Fruit fly (Drosophila melanogaster) whole organism, embryonic: ENCODE results near the gene Tbca.

ENCODE experiments used
- ATbp ChIP-seq: fragments of 200-800 bp; sonication (Bioruptor generic); optimal IDR thresholded peaks from 2 replicates; lab custom pipeline; 2017; ENCODE audit warnings: missing biosample characterization, mild to moderate bottlenecking, missing genetic modification characterization, missing genetic modification reagents
- Adf1 ChIP-seq: fragments of 200-800 bp; sonication (Bioruptor generic); IDR thresholded peaks from 2 replicates; pipeline ENCODE4 v1.3.6; 2022; ENCODE audit warnings: missing biosample characterization, missing genetic modification characterization
- Atf-2 ChIP-seq: fragments of 200-800 bp; sonication (Bioruptor generic); optimal IDR thresholded peaks from 2 replicates; lab custom pipeline; 2016; ENCODE audit warnings: missing biosample characterization, missing genetic modification characterization
- CG10267 ChIP-seq: fragments of 200-800 bp; sonication (Bioruptor generic); optimal IDR thresholded peaks from 2 replicates; lab custom pipeline; 2018; ENCODE audit warnings: missing biosample characterization, mild to moderate bottlenecking, missing genetic modification characterization, moderate library complexity
- CG11247 ChIP-seq: fragments of 200-800 bp; sonication (Bioruptor generic); IDR thresholded peaks from 2 replicates; pipeline ENCODE4 v1.3.6; 2022; ENCODE audit warnings: missing biosample characterization, missing genetic modification characterization
- CG11398 ChIP-seq: fragments of 200-800 bp; sonication (Bioruptor generic); optimal IDR thresholded peaks from 2 replicates; lab custom pipeline; 2016; ENCODE audit warnings: missing biosample characterization, missing genetic modification characterization
- CG13287 ChIP-seq: fragments of 200-800 bp; sonication (Bioruptor generic); IDR thresholded peaks from 2 replicates; pipeline ENCODE4 v1.3.6; 2022; ENCODE audit warnings: missing biosample characterization, missing genetic modification characterization; ENCODE audit not compliant: partially characterized antibody
- CG13424 ChIP-seq: fragments of 200-800 bp; sonication (Bioruptor generic); optimal IDR thresholded peaks from 2 replicates; lab custom pipeline; 2019; ENCODE audit warnings: missing biosample characterization, mild to moderate bottlenecking, missing genetic modification characterization, moderate library complexity
- CG13894 ChIP-seq: fragments of 200-800 bp; sonication (Bioruptor generic); optimal IDR thresholded peaks from 3 replicates; lab custom pipeline; 2018; ENCODE audit warnings: missing biosample characterization, mild to moderate bottlenecking, missing genetic modification characterization, moderate library complexity
- CG1647 ChIP-seq: fragments of 200-800 bp; sonication (Bioruptor generic); optimal IDR thresholded peaks from 3 replicates; lab custom pipeline; 2016; ENCODE audit warnings: missing biosample characterization, missing genetic modification characterization
- CG16813 ChIP-seq: fragments of 200-800 bp; sonication (Bioruptor generic); IDR thresholded peaks from 3 replicates; pipeline ENCODE4 v1.3.6; 2022; ENCODE audit warnings: missing biosample characterization, missing genetic modification characterization; ENCODE audit not compliant: partially characterized antibody
- CG17385 ChIP-seq: fragments of 200-800 bp; sonication (Bioruptor generic); optimal IDR thresholded peaks from 3 replicates; lab custom pipeline; 2018; ENCODE audit warnings: missing biosample characterization, mild to moderate bottlenecking, missing genetic modification characterization
- CG2678 ChIP-seq: fragments of 200-800 bp; sonication (Bioruptor generic); optimal IDR thresholded peaks from 3 replicates; lab custom pipeline; 2019; ENCODE audit warnings: missing biosample characterization, mild to moderate bottlenecking, missing genetic modification characterization, moderate library complexity
- CG34224 ChIP-seq: fragments of 200-800 bp; sonication (Bioruptor generic); IDR thresholded peaks from 3 replicates; pipeline ENCODE4 v1.3.6; 2022; ENCODE audit warnings: missing biosample characterization, missing genetic modification characterization; ENCODE audit not compliant: partially characterized antibody
- CG4328 ChIP-seq: fragments of 200-800 bp; sonication (Bioruptor generic); optimal IDR thresholded peaks from 3 replicates; lab custom pipeline; 2017; ENCODE audit warnings: missing biosample characterization, missing genetic modification reagents, missing genetic modification characterization
- CG4360 ChIP-seq: fragments of 200-800 bp; sonication (Bioruptor generic); IDR thresholded peaks from 2 replicates; pipeline ENCODE4 v1.3.6; 2022; ENCODE audit warnings: missing biosample characterization, missing genetic modification characterization
- CG5180 ChIP-seq: fragments of 200-800 bp; sonication (Bioruptor generic); optimal IDR thresholded peaks from 3 replicates; lab custom pipeline; 2017; ENCODE audit warnings: missing biosample characterization, missing genetic modification characterization, mild to moderate bottlenecking, moderate library complexity, missing genetic modification reagents
- CG5245 ChIP-seq: fragments of 200-800 bp; sonication (Bioruptor generic); optimal IDR thresholded peaks from 3 replicates; lab custom pipeline; 2016; ENCODE audit warnings: missing biosample characterization, missing genetic modification characterization
- CG7556 ChIP-seq: fragments of 200-800 bp; sonication (Bioruptor generic); optimal IDR thresholded peaks from 2 replicates; lab custom pipeline; 2017; ENCODE audit warnings: missing biosample characterization, mild to moderate bottlenecking, missing genetic modification characterization
- CG8290 ChIP-seq, 3 experiments: fragments of 200-800 bp; sonication (Bioruptor generic); optimal IDR thresholded peaks; 2 replicates each; lab custom pipeline; 2016 to 2019; ENCODE audit warnings: missing biosample characterization in 3 of 3, missing genetic modification characterization in 3 of 3, mild to moderate bottlenecking in 2 of 3, moderate library complexity in 1 of 3
- CG8944 ChIP-seq: fragments of 200-800 bp; sonication (Bioruptor generic); optimal IDR thresholded peaks from 3 replicates; lab custom pipeline; 2016; ENCODE audit warnings: missing biosample characterization, missing genetic modification characterization
- Dad ChIP-seq: fragments of 200-800 bp; sonication (Bioruptor generic); optimal IDR thresholded peaks from 3 replicates; lab custom pipeline; 2016; ENCODE audit warnings: missing biosample characterization, missing genetic modification characterization
- Dip3 ChIP-seq: fragments of 200-800 bp; sonication (Bioruptor generic); optimal IDR thresholded peaks from 3 replicates; lab custom pipeline; 2016; ENCODE audit warnings: missing biosample characterization, missing genetic modification characterization
- Gug ChIP-seq: fragments of 200-800 bp; sonication (Bioruptor generic); IDR thresholded peaks from 4 replicates; pipeline ENCODE4 v1.3.6; 2022; ENCODE audit warnings: missing biosample characterization, missing genetic modification characterization
- Mad ChIP-seq: fragments of 200-800 bp; sonication (Bioruptor generic); optimal IDR thresholded peaks from 2 replicates; lab custom pipeline; 2016; ENCODE audit warnings: missing biosample characterization, missing genetic modification characterization
- Max ChIP-seq: fragments of 200-800 bp; sonication (Bioruptor generic); optimal IDR thresholded peaks from 2 replicates; lab custom pipeline; 2016; ENCODE audit warnings: missing biosample characterization, mild to moderate bottlenecking, missing genetic modification characterization
- Med ChIP-seq: fragments of 200-800 bp; sonication (Bioruptor generic); peaks from one replicate; lab custom pipeline; 2016; ENCODE audit warnings: missing biosample characterization, missing genetic modification characterization, mild to moderate bottlenecking, inconsistent platforms, moderate library complexity
- Pdp1 ChIP-seq, 2 experiments: fragments of 200-800 bp; sonication (Bioruptor generic); optimal IDR thresholded peaks; 3 replicates each; lab custom pipeline; 2016; ENCODE audit warnings: missing biosample characterization in 2 of 2, missing genetic modification characterization in 2 of 2, mild to moderate bottlenecking in 1 of 2, moderate library complexity in 1 of 2
- Rfx ChIP-seq: fragments of 200-800 bp; sonication (Bioruptor generic); IDR thresholded peaks from 2 replicates; pipeline ENCODE4 v1.3.6; 2022; ENCODE audit warnings: missing biosample characterization, missing genetic modification characterization
- ab ChIP-seq: fragments of 200-800 bp; sonication (Bioruptor generic); optimal IDR thresholded peaks from 2 replicates; lab custom pipeline; 2016; ENCODE audit warnings: missing biosample characterization, missing genetic modification characterization
- abd-A ChIP-seq: fragments of 200-800 bp; sonication (Bioruptor generic); optimal IDR thresholded peaks from 3 replicates; lab custom pipeline; 2019; ENCODE audit warnings: missing biosample characterization, mild to moderate bottlenecking, missing genetic modification characterization, moderate library complexity
- ash1 ChIP-seq: fragments of 200-800 bp; sonication (Bioruptor generic); optimal IDR thresholded peaks from 2 replicates; lab custom pipeline; 2018; ENCODE audit warnings: missing biosample characterization, mild to moderate bottlenecking, missing genetic modification characterization
- bbx ChIP-seq: fragments of 200-800 bp; sonication (Bioruptor generic); IDR thresholded peaks from 2 replicates; pipeline ENCODE4 v1.3.6; 2022; ENCODE audit warnings: missing biosample characterization, missing genetic modification characterization; ENCODE audit not compliant: partially characterized antibody
- cad ChIP-seq: fragments of >200 bp; optimal IDR thresholded peaks from 2 replicates; lab custom pipeline; 2017; ENCODE audit warnings: missing biosample characterization, missing genetic modification characterization
- chn ChIP-seq: fragments of 200-800 bp; sonication (Bioruptor generic); optimal IDR thresholded peaks from 2 replicates; lab custom pipeline; 2016; ENCODE audit warnings: missing biosample characterization, missing genetic modification characterization
- dan ChIP-seq: fragments of 200-800 bp; sonication (Bioruptor generic); IDR thresholded peaks from 2 replicates; pipeline ENCODE4 v1.3.6; 2022; ENCODE audit warnings: missing biosample characterization, missing genetic modification characterization
- disco-r ChIP-seq: fragments of 200-800 bp; sonication (Bioruptor generic); optimal IDR thresholded peaks from 2 replicates; lab custom pipeline; 2016; ENCODE audit warnings: missing biosample characterization, missing genetic modification characterization
- eyg ChIP-seq: fragments of 200-800 bp; sonication (Bioruptor generic); optimal IDR thresholded peaks from 3 replicates; lab custom pipeline; 2016; ENCODE audit warnings: missing biosample characterization, missing genetic modification characterization
- ham ChIP-seq: fragments of 200-800 bp; sonication (Bioruptor generic); IDR thresholded peaks from 2 replicates; pipeline ENCODE4 v1.3.6; 2022; ENCODE audit warnings: missing biosample characterization, missing genetic modification characterization
- jing ChIP-seq: fragments of 200-800 bp; sonication (Bioruptor generic); optimal IDR thresholded peaks from 2 replicates; lab custom pipeline; 2018; ENCODE audit warnings: missing biosample characterization, mild to moderate bottlenecking, missing genetic modification characterization
- lola ChIP-seq, 3 experiments: fragments of >200 bp in 2 of 3; fragments of 200-800 bp in 1 of 3; sonication (Bioruptor generic) in 1 of 3; optimal IDR thresholded peaks; 2 replicates each; lab custom pipeline; 2017 to 2019; ENCODE audit warnings: missing biosample characterization in 3 of 3, missing genetic modification characterization in 3 of 3, mild to moderate bottlenecking in 1 of 3, moderate library complexity in 1 of 3
- mirr ChIP-seq: fragments of 200-800 bp; sonication (Bioruptor generic); optimal IDR thresholded peaks from 3 replicates; lab custom pipeline; 2018; ENCODE audit warnings: missing biosample characterization, mild to moderate bottlenecking, missing genetic modification characterization
- odd ChIP-seq: fragments of 200-800 bp; sonication (Bioruptor generic); optimal IDR thresholded peaks from 2 replicates; lab custom pipeline; 2017; ENCODE audit warnings: missing biosample characterization, mild to moderate bottlenecking, missing genetic modification characterization
- peb ChIP-seq: fragments of 200-800 bp; sonication (Bioruptor generic); IDR thresholded peaks from 2 replicates; pipeline ENCODE4 v1.3.6; 2022; ENCODE audit warnings: missing biosample characterization, missing genetic modification characterization
- repo ChIP-seq: fragments of 200-800 bp; sonication (Bioruptor generic); optimal IDR thresholded peaks from 2 replicates; lab custom pipeline; 2016; ENCODE audit warnings: missing biosample characterization, missing genetic modification characterization
- sim ChIP-seq: fragments of 200-800 bp; sonication (Bioruptor generic); IDR thresholded peaks from 2 replicates; pipeline ENCODE4 v1.3.6; 2022; ENCODE audit warnings: missing biosample characterization, missing genetic modification characterization
- so ChIP-seq: fragments of 200-800 bp; sonication (Bioruptor generic); IDR thresholded peaks from 3 replicates; pipeline ENCODE4 v1.3.6; 2022; ENCODE audit warnings: missing biosample characterization, missing genetic modification characterization
- ssp ChIP-seq: fragments of 200-800 bp; sonication (Bioruptor generic); IDR thresholded peaks from 2 replicates; pipeline ENCODE4 v1.3.6; 2022; ENCODE audit warnings: missing biosample characterization, missing genetic modification characterization

Tbca gene

dm6 chr3R:31713306-31714123 lies 29.8 kb upstream of the Tbca start, which contains the start of gene ttk (continued):
- TF ChIP-seq Med (GFP tag; lab: Kevin White, UChicago), result peak; percentile 72
- no peak for TF ChIP-seq CG10267 (tag; lab: Kevin White, UChicago)
- TF ChIP-seq chn (GFP tag; lab: Kevin White, UChicago), result peak; percentile 58
- TF ChIP-seq CG11398, result no peak
- TF ChIP-seq peb (GFP tag; lab: Robert Waterston, UW), result no peak
- TF ChIP-seq ham (GFP tag; lab: Robert Waterston, UW), result no peak
- no peak for TF ChIP-seq CG5245 (GFP tag; lab: Kevin White, UChicago)
- TF ChIP-seq Max (GFP tag; lab: Kevin White, UChicago), result no peak
- no peak for TF ChIP-seq CG2678 (tag; lab: Kevin White, UChicago)
- no peak for TF ChIP-seq mirr (GFP tag; lab: Kevin White, UChicago)
- no peak for TF ChIP-seq ash1 (GFP tag; lab: Kevin White, UChicago)
- TF ChIP-seq odd (GFP tag; lab: Kevin White, UChicago), result peak; percentile 7
- no peak for TF ChIP-seq eyg (GFP tag; lab: Kevin White, UChicago)
- no peak for TF ChIP-seq ATbp (GFP tag; lab: Kevin White, UChicago)
- TF ChIP-seq CG13894 (tag; lab: Kevin White, UChicago), result no peak
- no peak for TF ChIP-seq CG7556 (GFP tag; lab: Kevin White, UChicago)
- no peak for TF ChIP-seq Mad
- no peak for TF ChIP-seq abd-A (tag; lab: Kevin White, UChicago)
- no peak for TF ChIP-seq ab (GFP tag; lab: Kevin White, UChicago)
- no peak for TF ChIP-seq CG8290 (GFP tag; optimal IDR thresholded peaks at IDR 0.05; lab: Kevin White, UChicago)
- no peak for TF ChIP-seq CG8290 (tag; optimal IDR thresholded peaks at IDR 0.05; lab: Kevin White, UChicago)
- peak; percentile 90 for TF ChIP-seq CG17385 (GFP tag; lab: Kevin White, UChicago)
- no peak for TF ChIP-seq dan
- 0 out of 3 replicates have a peak, but pooled peaks have one; percentile 50 for TF ChIP-seq so (GFP tag; lab: Robert Waterston, UW)
- TF ChIP-seq repo (GFP tag; lab: Kevin White, UChicago), result no peak
- peak; percentile 78 for TF ChIP-seq Adf1
- peak; percentile 17 for TF ChIP-seq CG4328 (GFP tag; lab: Kevin White, UChicago)
- no peak for TF ChIP-seq Rfx (GFP tag; lab: Robert Waterston, UW)
- no peak for TF ChIP-seq CG8944
- no peak for TF ChIP-seq CG11247 (GFP tag; lab: Robert Waterston, UW)
- no peak for TF ChIP-seq sim (GFP tag; lab: Robert Waterston, UW)
- peak in 1 of 2 experiments; percentile 91 for TF ChIP-seq Pdp1 (GFP tag; optimal IDR thresholded peaks at IDR 0.05; lab: Kevin White, UChicago)
- TF ChIP-seq CG13287 (GFP tag; lab: Robert Waterston, UW), result peak; percentile 53
- TF ChIP-seq disco-r, result no peak
- TF ChIP-seq cad (GFP tag; lab: Kevin White, UChicago), result no peak
- TF ChIP-seq CG34224 (GFP tag; lab: Robert Waterston, UW), result peak; percentile 46; the same call in 1 of the 3 replicates
- 0 out of 2 replicates have a peak, but pooled peaks have one; percentile 22 for TF ChIP-seq bbx
- TF ChIP-seq CG4360, result 0 out of 2 replicates have a peak, but pooled peaks have one; percentile 54
- no peak for TF ChIP-seq Atf-2 (GFP tag; lab: Kevin White, UChicago)
- TF ChIP-seq ssp (GFP tag; lab: Robert Waterston, UW), result no peak
- no peak for TF ChIP-seq CG5180 (GFP tag; lab: Kevin White, UChicago)
- TF ChIP-seq CG16813, result no peak
- TF ChIP-seq Dad (GFP tag; lab: Kevin White, UChicago), result peak; percentile 3
- TF ChIP-seq CG13424 (tag; lab: Kevin White, UChicago), result no peak
- TF ChIP-seq CG1647 (GFP tag; lab: Kevin White, UChicago), result no peak
- no peak for TF ChIP-seq lola (GFP tag; optimal IDR thresholded peaks at IDR 0.05; lab: Kevin White, UChicago)
- TF ChIP-seq jing (GFP tag; lab: Kevin White, UChicago), result no peak
- TF ChIP-seq Dip3, result no peak
- TF ChIP-seq Gug (GFP tag; lab: Robert Waterston, UW), result no peak
